In genomic region chr2L:7090922-7091321, dm6 we compare ENCODE assay signal across 2 fruit fly cellular contexts.
A peak's percentile ranks its signal among the peaks of the same experiment; 100 is the strongest.
TF ChIP-seq lines count a peak whose summit lies in the region.

No protein-coding gene starts in this region.

TF ChIP-seq in whole organism, embryonic, 481 proteins besides CTCF, POLR2A, EP300 and RAD21 (continued from another document and continues in another):
- no peak for TF ChIP-seq CG16813 (GFP tag; IDR thresholded peaks at IDR 0.05; lab: Robert Waterston, UW; ENCODE audit: partially characterized antibody)
- TF ChIP-seq CG17912 (GFP tag; optimal IDR thresholded peaks at IDR 0.05; lab: Kevin White, UChicago), result no peak
- TF ChIP-seq bcd (GFP tag; optimal IDR thresholded peaks at IDR 0.05; lab: Kevin White, UChicago), result peak; percentile 5
- TF ChIP-seq Nf-YA (GFP tag; IDR thresholded peaks at IDR 0.05; lab: Robert Waterston, UW), result no peak
- TF ChIP-seq CoRest (tag; optimal IDR thresholded peaks at IDR 0.05; lab: Kevin White, UChicago), result peak; percentile 4
- no peak for TF ChIP-seq run (tag; optimal IDR thresholded peaks at IDR 0.05; lab: Kevin White, UChicago)
- no peak for TF ChIP-seq Camta (GFP tag; optimal IDR thresholded peaks at IDR 0.05; lab: Kevin White, UChicago)
- TF ChIP-seq unpg (GFP tag; optimal IDR thresholded peaks at IDR 0.05; lab: Kevin White, UChicago), result peak; percentile 47
- TF ChIP-seq CG7839 (tag; optimal IDR thresholded peaks at IDR 0.05; lab: Kevin White, UChicago), result peak; percentile 44
- peak; percentile 8 for TF ChIP-seq az2 (GFP tag; optimal IDR thresholded peaks at IDR 0.05; lab: Kevin White, UChicago)
- TF ChIP-seq slbo (GFP tag; IDR thresholded peaks at IDR 0.05; lab: Robert Waterston, UW), result peak; percentile 31; the same call in 1 of the 2 replicates
- no peak for TF ChIP-seq Dip2 (GFP tag; IDR thresholded peaks at IDR 0.05; lab: Robert Waterston, UW)
- peak; percentile 30 for TF ChIP-seq gem (tag; optimal IDR thresholded peaks at IDR 0.05; lab: Kevin White, UChicago)
- TF ChIP-seq CG17385 (GFP tag; optimal IDR thresholded peaks at IDR 0.05; lab: Kevin White, UChicago), result no peak
- TF ChIP-seq zen (tag; optimal IDR thresholded peaks at IDR 0.05; lab: Kevin White, UChicago), result no peak
- no peak for TF ChIP-seq BtbVII (GFP tag; optimal IDR thresholded peaks at IDR 0.05; lab: Kevin White, UChicago)
- TF ChIP-seq tin (GFP tag; optimal IDR thresholded peaks at IDR 0.05; lab: Kevin White, UChicago), result no peak
- no peak for TF ChIP-seq so (GFP tag; IDR thresholded peaks at IDR 0.05; lab: Robert Waterston, UW)
- TF ChIP-seq HLH54F (GFP tag; optimal IDR thresholded peaks at IDR 0.05; lab: Kevin White, UChicago), result no peak
- no peak for TF ChIP-seq CG6765 (GFP tag; optimal IDR thresholded peaks at IDR 0.05; lab: Kevin White, UChicago)
- TF ChIP-seq CG12104 (GFP tag; optimal IDR thresholded peaks at IDR 0.05; lab: Kevin White, UChicago), result no peak
- no peak for TF ChIP-seq CG8765 (GFP tag; IDR thresholded peaks at IDR 0.05; lab: Robert Waterston, UW)
- TF ChIP-seq nerfin-1 (tag; optimal IDR thresholded peaks at IDR 0.05; lab: Kevin White, UChicago), result no peak
- no peak for TF ChIP-seq CG3281 (GFP tag; optimal IDR thresholded peaks at IDR 0.05; lab: Kevin White, UChicago)
- TF ChIP-seq gcm2 (GFP tag; optimal IDR thresholded peaks at IDR 0.05; lab: Kevin White, UChicago), result no peak
- peak in 1 of 2 experiments; percentile 3 for TF ChIP-seq bsh (GFP tag; optimal IDR thresholded peaks at IDR 0.05; lab: Kevin White, UChicago)
- no peak for TF ChIP-seq nau (GFP tag; optimal IDR thresholded peaks at IDR 0.05; lab: Kevin White, UChicago)
- no peak for TF ChIP-seq CG9437 (GFP tag; optimal IDR thresholded peaks at IDR 0.05; lab: Kevin White, UChicago)
- TF ChIP-seq exex (tag; optimal IDR thresholded peaks at IDR 0.05; lab: Kevin White, UChicago), result no peak
- peak; percentile 33; the same call in 1 of the 2 replicates for TF ChIP-seq ara (GFP tag; IDR thresholded peaks at IDR 0.05; lab: Robert Waterston, UW)
- TF ChIP-seq CG31441 (GFP tag; IDR thresholded peaks at IDR 0.05; lab: Robert Waterston, UW), result peak; percentile 27; the same call in 1 of the 2 replicates
- no peak for TF ChIP-seq CG13894 (tag; optimal IDR thresholded peaks at IDR 0.05; lab: Kevin White, UChicago)
- 0 out of 2 replicates have a peak, but pooled peaks have one; percentile 17 for TF ChIP-seq sob (GFP tag; IDR thresholded peaks at IDR 0.05; lab: Robert Waterston, UW)
- TF ChIP-seq Doc2 (GFP tag; IDR thresholded peaks at IDR 0.05; lab: Robert Waterston, UW), result no peak
- TF ChIP-seq Xrp1 (GFP tag; IDR thresholded peaks at IDR 0.05; lab: Robert Waterston, UW), result peak; percentile 47
- TF ChIP-seq gro (GFP tag; optimal IDR thresholded peaks at IDR 0.05; lab: Kevin White, UChicago), result no peak
- TF ChIP-seq ERR (GFP tag; optimal IDR thresholded peaks at IDR 0.05; lab: Kevin White, UChicago), result no peak
- TF ChIP-seq ac (GFP tag; optimal IDR thresholded peaks at IDR 0.05; lab: Kevin White, UChicago), result no peak
- peak; percentile 3 for TF ChIP-seq CG17359 (tag; optimal IDR thresholded peaks at IDR 0.05; lab: Kevin White, UChicago)
- TF ChIP-seq croc (GFP tag; conservative IDR thresholded peaks at IDR 0.05; lab: Robert Waterston, UW), result no peak
- TF ChIP-seq peb (GFP tag; IDR thresholded peaks at IDR 0.05; lab: Robert Waterston, UW), result 0 out of 2 replicates have a peak, but pooled peaks have one; percentile 16
- TF ChIP-seq pan (optimal IDR thresholded peaks at IDR 0.05; lab: Kevin White, UChicago), result no peak
- TF ChIP-seq pan (GFP tag; optimal IDR thresholded peaks at IDR 0.05 in 1 of 2, IDR thresholded peaks at IDR 0.05 in 1 of 2), result peak in 1 of 2 experiments; percentile 38
- TF ChIP-seq sd (tag; optimal IDR thresholded peaks at IDR 0.05; lab: Kevin White, UChicago), result no peak
- peak; percentile 69 for TF ChIP-seq CG11696 (GFP tag; IDR thresholded peaks at IDR 0.05; lab: Robert Waterston, UW)
- TF ChIP-seq CG17328 (GFP tag; IDR thresholded peaks at IDR 0.05; lab: Robert Waterston, UW), result 0 out of 2 replicates have a peak, but pooled peaks have one; percentile 15
- no peak for TF ChIP-seq hkb (optimal IDR thresholded peaks at IDR 0.05; lab: Kevin White, UChicago)
- peak; percentile 63 for TF ChIP-seq hkb (GFP tag; IDR thresholded peaks at IDR 0.05; lab: Robert Waterston, UW)
- TF ChIP-seq pnt (GFP tag; optimal IDR thresholded peaks at IDR 0.05; lab: Kevin White, UChicago), result no peak
- peak; percentile 49; the same call in 1 of the 2 replicates for TF ChIP-seq ranshi (GFP tag; IDR thresholded peaks at IDR 0.05; lab: Robert Waterston, UW)
- TF ChIP-seq Oli (tag; optimal IDR thresholded peaks at IDR 0.05; lab: Kevin White, UChicago), result peak; percentile 16
- peak; percentile 52; the same call in 2 of the 3 replicates for TF ChIP-seq ci (GFP tag; IDR thresholded peaks at IDR 0.05; lab: Robert Waterston, UW)
- peak; percentile 30; the same call in 1 of the 2 replicates for TF ChIP-seq Atf6 (GFP tag; IDR thresholded peaks at IDR 0.05; lab: Robert Waterston, UW)
- 0 out of 3 replicates have a peak, but pooled peaks have one; percentile 32 for TF ChIP-seq CG11695 (GFP tag; IDR thresholded peaks at IDR 0.05; lab: Robert Waterston, UW)
- TF ChIP-seq CG10147 (GFP tag; optimal IDR thresholded peaks at IDR 0.05; lab: Kevin White, UChicago), result peak; percentile 38
- TF ChIP-seq H15 (GFP tag; IDR thresholded peaks at IDR 0.05; lab: Robert Waterston, UW), result 0 out of 3 replicates have a peak, but pooled peaks have one; percentile 21
- no peak for TF ChIP-seq HLH3B (GFP tag; IDR thresholded peaks at IDR 0.05; lab: Robert Waterston, UW)
- no peak for TF ChIP-seq CG10267 (tag; optimal IDR thresholded peaks at IDR 0.05; lab: Kevin White, UChicago)
- TF ChIP-seq CG16815 (GFP tag; optimal IDR thresholded peaks at IDR 0.05; lab: Kevin White, UChicago), result no peak
- no peak; the same call in 1 of the 2 replicates for TF ChIP-seq Drgx (GFP tag; IDR thresholded peaks at IDR 0.05; lab: Robert Waterston, UW)
- no peak for TF ChIP-seq ems (GFP tag; optimal IDR thresholded peaks at IDR 0.05; lab: Kevin White, UChicago)
- TF ChIP-seq CG2678 (tag; optimal IDR thresholded peaks at IDR 0.05; lab: Kevin White, UChicago), result peak; percentile 32
- TF ChIP-seq lmd (GFP tag; IDR thresholded peaks at IDR 0.05; lab: Robert Waterston, UW), result 0 out of 2 replicates have a peak, but pooled peaks have one; percentile 23
- TF ChIP-seq z (GFP tag; IDR thresholded peaks at IDR 0.05; lab: Robert Waterston, UW), result 0 out of 3 replicates have a peak, but pooled peaks have one; percentile 11
- no peak for TF ChIP-seq Lim3 (GFP tag; IDR thresholded peaks at IDR 0.05; lab: Robert Waterston, UW)

TF ChIP-seq in whole organism, prepupa, 60 proteins besides CTCF, POLR2A, EP300 and RAD21 (continued from another document):
- TF ChIP-seq CG8319 (GFP tag; optimal IDR thresholded peaks at IDR 0.05; lab: Kevin White, UChicago), result no peak
- TF ChIP-seq CG10669 (GFP tag; optimal IDR thresholded peaks at IDR 0.05; lab: Kevin White, UChicago), result peak; percentile 35
- peak; percentile 36 for TF ChIP-seq CG32006 (GFP tag; optimal IDR thresholded peaks at IDR 0.05; lab: Kevin White, UChicago)
- TF ChIP-seq Ets21C (GFP tag; optimal IDR thresholded peaks at IDR 0.05; lab: Kevin White, UChicago), result no peak
- peak; percentile 26 for TF ChIP-seq CG11762 (GFP tag; optimal IDR thresholded peaks at IDR 0.05; lab: Kevin White, UChicago; ENCODE audit: insufficient read depth)
- no peak for TF ChIP-seq CG6276 (GFP tag; optimal IDR thresholded peaks at IDR 0.05; lab: Kevin White, UChicago)
- TF ChIP-seq CG3032 (tag; optimal IDR thresholded peaks at IDR 0.05; lab: Kevin White, UChicago), result peak; percentile 44
- TF ChIP-seq CG9139 (GFP tag; optimal IDR thresholded peaks at IDR 0.05; lab: Kevin White, UChicago), result no peak
- peak; percentile 41 for TF ChIP-seq Ets96B (tag; optimal IDR thresholded peaks at IDR 0.05; lab: Kevin White, UChicago)
- TF ChIP-seq CG15336 (GFP tag; IDR thresholded peaks at IDR 0.05; lab: Robert Waterston, UW), result peak; percentile 21; the same call in 1 of the 2 replicates
- TF ChIP-seq Gug (GFP tag; IDR thresholded peaks at IDR 0.05; lab: Robert Waterston, UW), result no peak
- peak; percentile 4 for TF ChIP-seq net (GFP tag; optimal IDR thresholded peaks at IDR 0.05; lab: Kevin White, UChicago)
- TF ChIP-seq OdsH (GFP tag; optimal IDR thresholded peaks at IDR 0.05; lab: Kevin White, UChicago), result peak; percentile 41
- TF ChIP-seq fd85E (GFP tag; optimal IDR thresholded peaks at IDR 0.05; lab: Kevin White, UChicago), result no peak
- no peak for TF ChIP-seq CG7368 (GFP tag; optimal IDR thresholded peaks at IDR 0.05; lab: Kevin White, UChicago)
- TF ChIP-seq Sox15 (GFP tag; optimal IDR thresholded peaks at IDR 0.05; lab: Kevin White, UChicago), result peak; percentile 12
- no peak for TF ChIP-seq Hr38 (GFP tag; optimal IDR thresholded peaks at IDR 0.05; lab: Kevin White, UChicago)
- no peak for TF ChIP-seq Eip93F (GFP tag; optimal IDR thresholded peaks at IDR 0.05; lab: Kevin White, UChicago)
- TF ChIP-seq CG6792 (GFP tag; optimal IDR thresholded peaks at IDR 0.05; lab: Kevin White, UChicago), result peak; percentile 31
- peak; percentile 52 for TF ChIP-seq CG34406 (GFP tag; optimal IDR thresholded peaks at IDR 0.05; lab: Kevin White, UChicago)
- TF ChIP-seq Sox14 (GFP tag; optimal IDR thresholded peaks at IDR 0.05; lab: Kevin White, UChicago), result no peak
- TF ChIP-seq dsx (GFP tag; optimal IDR thresholded peaks at IDR 0.05; lab: Kevin White, UChicago; ENCODE audit: poor library complexity, severe bottlenecking), result peak; percentile 39
- peak; percentile 42; the same call in 1 of the 3 replicates for TF ChIP-seq eg (GFP tag; IDR thresholded peaks at IDR 0.05; lab: Robert Waterston, UW)
- peak; percentile 14 for TF ChIP-seq Hr39 (GFP tag; optimal IDR thresholded peaks at IDR 0.05; lab: Kevin White, UChicago)
- peak; percentile 46 for TF ChIP-seq CG3919 (GFP tag; optimal IDR thresholded peaks at IDR 0.05; lab: Kevin White, UChicago)
- TF ChIP-seq vri (GFP tag; optimal IDR thresholded peaks at IDR 0.05; lab: Kevin White, UChicago), result no peak
- no peak for TF ChIP-seq dac (GFP tag; optimal IDR thresholded peaks at IDR 0.05; lab: Kevin White, UChicago)
- no peak for TF ChIP-seq spab (GFP tag; optimal IDR thresholded peaks at IDR 0.05; lab: Kevin White, UChicago)
- peak; percentile 70 for TF ChIP-seq CG6163 (GFP tag; IDR thresholded peaks at IDR 0.05; lab: Robert Waterston, UW)
- TF ChIP-seq CG6808 (GFP tag; optimal IDR thresholded peaks at IDR 0.05; lab: Kevin White, UChicago), result no peak
- TF ChIP-seq cyc (GFP tag; optimal IDR thresholded peaks at IDR 0.05; lab: Kevin White, UChicago), result peak; percentile 1
- no peak for TF ChIP-seq fd59A (GFP tag; optimal IDR thresholded peaks at IDR 0.05; lab: Kevin White, UChicago)
- peak; percentile 7 for TF ChIP-seq topi (GFP tag; optimal IDR thresholded peaks at IDR 0.05; lab: Kevin White, UChicago)
- peak in 1 of 2 experiments; percentile 9 for TF ChIP-seq salr (GFP tag; optimal IDR thresholded peaks at IDR 0.05; lab: Kevin White, UChicago)
- TF ChIP-seq Sox102F (GFP tag; optimal IDR thresholded peaks at IDR 0.05; lab: Kevin White, UChicago), result peak; percentile 21
- no peak for TF ChIP-seq CG4318 (GFP tag; optimal IDR thresholded peaks at IDR 0.05; lab: Kevin White, UChicago)
